Worm (Caenorhabditis elegans): ENCODE measurements around the gene emb-5.

DNA sequence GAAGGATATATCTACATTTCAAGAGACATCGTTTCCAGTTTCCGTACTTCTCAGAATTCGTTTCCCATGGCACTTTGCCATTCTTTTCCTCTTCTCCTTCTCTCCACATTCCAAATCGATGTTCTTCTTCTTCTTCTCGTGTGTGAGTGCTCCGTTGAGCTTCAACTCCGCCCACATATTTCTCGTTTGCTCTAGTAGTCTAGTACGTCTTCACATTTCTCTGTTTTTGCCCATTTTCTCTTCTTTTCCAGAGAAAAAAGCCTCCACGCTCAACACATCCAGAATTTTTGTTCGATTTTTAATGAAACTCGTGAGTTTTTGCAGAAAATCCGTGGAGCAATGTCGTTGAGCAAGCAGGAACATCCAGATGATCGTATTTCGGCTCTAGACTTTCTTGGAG lies 11.6 kb downstream of the emb-5 start, which contains the start of gene T04A8.18:
- no peak for TF ChIP-seq T22C8.4 (GFP tag; IDR thresholded peaks at IDR 0.05)
- no peak for TF ChIP-seq flt-1 (GFP tag; IDR thresholded peaks at IDR 0.05)
- TF ChIP-seq klf-2 (GFP tag; conservative IDR thresholded peaks at IDR 0.05) = no peak
- TF ChIP-seq ztf-23 (GFP tag; IDR thresholded peaks at IDR 0.05) = no peak
- TF ChIP-seq cog-1 (tag; optimal IDR thresholded peaks at IDR 0.05) = no peak
- TF ChIP-seq tab-1 (GFP tag; IDR thresholded peaks at IDR 0.05) = no peak
- TF ChIP-seq ref-1 (GFP tag; conservative IDR thresholded peaks at IDR 0.05) = no peak
- TF ChIP-seq med-1 (GFP tag; optimal IDR thresholded peaks at IDR 0.05; ENCODE audit: insufficient read depth) = no peak
